Worm (Caenorhabditis elegans) whole organism, L3 larva: Measurements from ENCODE around the gene rop-1.

Source experiments
- R02D3.7 ChIP-seq: fragments of 150-350 bp; optimal IDR thresholded peaks from 2 replicates; lab custom pipeline; 2014; ENCODE audit warnings: missing biosample characterization, missing genetic modification characterization
- ZK546.5 ChIP-seq: sonication (generic microtip); optimal IDR thresholded peaks from 2 replicates; lab custom pipeline; 2017; ENCODE audit warnings: missing biosample characterization, missing genetic modification characterization
- ama-1 ChIP-seq: fragments of 150-350 bp; optimal IDR thresholded peaks from 2 replicates; lab custom pipeline; 2018
- ceh-16 ChIP-seq: sonication (generic microtip); optimal IDR thresholded peaks from 2 replicates; lab custom pipeline; 2017; ENCODE audit warnings: missing biosample characterization, missing genetic modification characterization
- ceh-28 ChIP-seq: fragments of 150-350 bp; optimal IDR thresholded peaks from 2 replicates; lab custom pipeline; 2014; ENCODE audit warnings: missing biosample characterization, missing genetic modification reagents, missing genetic modification characterization
- ceh-9 ChIP-seq: sonication (generic microtip); optimal IDR thresholded peaks from 2 replicates; lab custom pipeline; 2018; ENCODE audit warnings: missing biosample characterization, missing genetic modification characterization
- daf-12 ChIP-seq: fragments of 150-350 bp; optimal IDR thresholded peaks from 2 replicates; lab custom pipeline; 2014; ENCODE audit warnings: missing biosample characterization, missing genetic modification reagents, missing genetic modification characterization
- egl-27 ChIP-seq: sonication (generic microtip); optimal IDR thresholded peaks from 4 replicates; lab custom pipeline; 2017; ENCODE audit warnings: missing biosample characterization, missing genetic modification reagents, missing genetic modification characterization
- elt-1 ChIP-seq: fragments of 150-350 bp; optimal IDR thresholded peaks from 2 replicates; lab custom pipeline; 2014; ENCODE audit warnings: missing biosample characterization, missing genetic modification characterization
- elt-2 ChIP-seq: sonication (generic microtip); optimal IDR thresholded peaks from 2 replicates; lab custom pipeline; 2016; ENCODE audit warnings: missing genetic modification reagents, mild to moderate bottlenecking, missing genetic modification characterization, missing compliant biosample characterization
- elt-3 ChIP-seq, 3 experiments: fragments of 150-350 bp in 1 of 3; sonication (generic microtip) in 2 of 3; optimal IDR thresholded peaks; 2 replicates in 2 of 3; 4 replicates in 1 of 3; lab custom pipeline; 2014 to 2017; ENCODE audit warnings: missing biosample characterization in 3 of 3, missing genetic modification characterization in 3 of 3
- eor-1 ChIP-seq, 2 experiments: fragments of 150-350 bp; optimal IDR thresholded peaks; 2 replicates each; lab custom pipeline; 2014 to 2018; ENCODE audit warnings: missing biosample characterization in 2 of 2, missing genetic modification characterization in 2 of 2
- fkh-10 ChIP-seq: sonication (generic microtip); optimal IDR thresholded peaks from 2 replicates; lab custom pipeline; 2017; ENCODE audit warnings: missing biosample characterization, missing genetic modification reagents, missing genetic modification characterization
- fkh-2 ChIP-seq: fragments of 150-350 bp; optimal IDR thresholded peaks from 2 replicates; lab custom pipeline; 2014; ENCODE audit warnings: missing biosample characterization, missing genetic modification reagents, missing genetic modification characterization
- fos-1 ChIP-seq: fragments of 150-350 bp; optimal IDR thresholded peaks from 2 replicates; lab custom pipeline; 2014; ENCODE audit warnings: missing biosample characterization, missing genetic modification characterization
- hmg-11 ChIP-seq: sonication (generic microtip); optimal IDR thresholded peaks from 2 replicates; lab custom pipeline; 2016; ENCODE audit warnings: missing genetic modification characterization, missing compliant biosample characterization
- jun-1 ChIP-seq: fragments of 150-350 bp; optimal IDR thresholded peaks from 2 replicates; lab custom pipeline; 2014; ENCODE audit warnings: missing biosample characterization, missing genetic modification reagents, missing genetic modification characterization
- lin-15B ChIP-seq: fragments of 150-350 bp; optimal IDR thresholded peaks from 2 replicates; lab custom pipeline; 2014; ENCODE audit warnings: missing biosample characterization, missing genetic modification characterization
- lsy-12 ChIP-seq: sonication (generic microtip); optimal IDR thresholded peaks from 2 replicates; lab custom pipeline; 2016; ENCODE audit warnings: mild to moderate bottlenecking, missing genetic modification characterization, missing compliant biosample characterization
- mml-1 ChIP-seq: fragments of 150-350 bp; sonication (generic microtip); optimal IDR thresholded peaks from 3 replicates; lab custom pipeline; 2014; ENCODE audit warnings: missing biosample characterization, missing genetic modification characterization
- nfya-1 ChIP-seq: sonication (generic microtip); optimal IDR thresholded peaks from 2 replicates; lab custom pipeline; 2017; ENCODE audit warnings: missing genetic modification characterization, mild to moderate bottlenecking, missing compliant biosample characterization, antibody characterized with exemption, moderate library complexity; ENCODE audit not compliant: insufficient read depth
- nhr-11 ChIP-seq: fragments of 150-350 bp; optimal IDR thresholded peaks from 2 replicates; lab custom pipeline; 2014; ENCODE audit warnings: missing biosample characterization, missing genetic modification characterization
- nhr-12 ChIP-seq: fragments of 150-350 bp; optimal IDR thresholded peaks from 2 replicates; lab custom pipeline; 2014; ENCODE audit warnings: missing biosample characterization, missing genetic modification characterization
- nhr-23 ChIP-seq: fragments of 150-350 bp; optimal IDR thresholded peaks from 2 replicates; lab custom pipeline; 2014; ENCODE audit warnings: missing biosample characterization, missing genetic modification reagents, missing genetic modification characterization
- nhr-237 ChIP-seq: fragments of 150-350 bp; optimal IDR thresholded peaks from 2 replicates; lab custom pipeline; 2014; ENCODE audit warnings: missing biosample characterization, missing genetic modification characterization
- nhr-25 ChIP-seq: sonication (generic microtip); optimal IDR thresholded peaks from 2 replicates; lab custom pipeline; 2017; ENCODE audit warnings: missing biosample characterization, missing genetic modification characterization
- nhr-28 ChIP-seq: fragments of 150-350 bp; optimal IDR thresholded peaks from 2 replicates; lab custom pipeline; 2014; ENCODE audit warnings: missing biosample characterization, missing genetic modification characterization
- nhr-67 ChIP-seq: fragments of 150-350 bp; optimal IDR thresholded peaks from 2 replicates; lab custom pipeline; 2014; ENCODE audit warnings: missing biosample characterization, missing genetic modification characterization
- nhr-76 ChIP-seq: fragments of 150-350 bp; sonication (generic microtip); optimal IDR thresholded peaks from 5 replicates; lab custom pipeline; 2014; ENCODE audit warnings: missing biosample characterization, missing genetic modification characterization
- pqm-1 ChIP-seq: fragments of 150-350 bp; optimal IDR thresholded peaks from 2 replicates; lab custom pipeline; 2017; ENCODE audit warnings: missing biosample characterization, missing genetic modification characterization, inconsistent platforms
- sea-2 ChIP-seq: fragments of 150-350 bp; sonication (generic microtip); optimal IDR thresholded peaks from 4 replicates; lab custom pipeline; 2014; ENCODE audit warnings: missing biosample characterization, missing genetic modification reagents, missing genetic modification characterization
- skn-1 ChIP-seq: fragments of 150-350 bp; optimal IDR thresholded peaks from 2 replicates; lab custom pipeline; 2014; ENCODE audit warnings: missing biosample characterization, missing genetic modification characterization
- snpc-4 ChIP-seq: fragments of 150-350 bp; optimal IDR thresholded peaks from 2 replicates; lab custom pipeline; 2014; ENCODE audit warnings: missing biosample characterization, missing genetic modification characterization
- tbx-2 ChIP-seq: sonication (generic microtip); optimal IDR thresholded peaks from 2 replicates; lab custom pipeline; 2016; ENCODE audit warnings: mild to moderate bottlenecking, missing genetic modification characterization, missing compliant biosample characterization
- unc-39 ChIP-seq: sonication (generic microtip); optimal IDR thresholded peaks from 4 replicates; lab custom pipeline; 2017; ENCODE audit warnings: missing biosample characterization, missing genetic modification characterization
- unc-62 ChIP-seq: fragments of 150-350 bp; sonication (generic microtip); optimal IDR thresholded peaks from 4 replicates; lab custom pipeline; 2014; ENCODE audit warnings: missing biosample characterization, missing genetic modification reagents, missing genetic modification characterization
- zag-1 ChIP-seq: fragments of 150-350 bp; optimal IDR thresholded peaks from 2 replicates; lab custom pipeline; 2014; ENCODE audit warnings: missing biosample characterization, missing genetic modification characterization
- ztf-11 ChIP-seq: fragments of 150-350 bp; optimal IDR thresholded peaks from 2 replicates; lab custom pipeline; 2014; ENCODE audit warnings: missing biosample characterization, missing genetic modification characterization

rop-1 gene

ce11 chrV:10238665-10239064 is 16.2 kb downstream of the rop-1 start, which contains the start of gene fubl-1 (continued):
- TF ChIP-seq elt-3 (tag; optimal IDR thresholded peaks at IDR 0.05; lab: Kevin White, UChicago): no peak
- no peak for TF ChIP-seq R02D3.7
- no peak for TF ChIP-seq nhr-11
- peak; percentile 50 for TF ChIP-seq nfya-1 (tag; lab: Kevin White, UChicago)
- no peak for TF ChIP-seq ceh-9 (tag; lab: Kevin White, UChicago)

- TF ChIP-seq ama-1 (peak; percentile 6), elt-3 (tag; optimal IDR thresholded peaks at IDR 0.05; lab: Kevin White, UChicago) (no peak)
- TF ChIP-seq, all 47 proteins: peak for 1
These were observed 16.9 kb downstream of the rop-1 start for ce11 chrV:10237959-10238444.

ce11 chrV:10237171-10237570 is 17.7 kb downstream of the rop-1 start:
- TF ChIP-seq nfya-1 (tag; lab: Kevin White, UChicago) (no peak), tbx-2 (tag; lab: Kevin White, UChicago) (no peak), elt-2 (tag; lab: Kevin White, UChicago) (no peak), ceh-9 (tag; lab: Kevin White, UChicago) (no peak), mml-1 (tag; lab: Kevin White, UChicago) (no peak), ama-1 (no peak), egl-27 (tag; lab: Kevin White, UChicago) (no peak), ztf-11 (tag; lab: Kevin White, UChicago) (no peak), unc-39 (tag; lab: Kevin White, UChicago) (no peak), zag-1 (tag; lab: Kevin White, UChicago) (no peak), nhr-11 (no peak), jun-1 (no peak)

- TF ChIP-seq lsy-12 (no peak), nhr-237 (no peak), sea-2 (GFP tag; lab: Kevin White, UChicago) (no peak), fkh-2 (tag; lab: Kevin White, UChicago) (no peak), daf-12 (tag; lab: Kevin White, UChicago) (no peak), ZK546.5 (tag; lab: Kevin White, UChicago) (no peak), egl-27 (tag; lab: Kevin White, UChicago) (no peak), pqm-1 (tag; lab: Kevin White, UChicago) (no peak), nhr-76 (tag; lab: Kevin White, UChicago) (no peak), lin-15B (no peak), jun-1 (no peak), nhr-12 (tag; lab: Kevin White, UChicago) (no peak), mml-1 (tag; lab: Kevin White, UChicago) (no peak), fos-1 (no peak)
These were observed 21.5 kb downstream of the rop-1 start, which contains the start of gene str-182 for ce11 chrV:10233330-10233729. Gene str-182 (minus strand): TSS chrV:10233430.

ce11 chrV:10230932-10231331 is 23.9 kb downstream of the rop-1 start, which contains the start of gene fipr-6:
Gene fipr-6 (plus strand): TSS chrV:10231232.
- TF ChIP-seq nhr-25 (tag; lab: Kevin White, UChicago): no peak
- TF ChIP-seq ZK546.5 (tag; lab: Kevin White, UChicago): no peak
- no peak for TF ChIP-seq R02D3.7
- TF ChIP-seq ceh-16 (tag; lab: Kevin White, UChicago): no peak
- no peak for TF ChIP-seq jun-1
- TF ChIP-seq snpc-4: no peak
- TF ChIP-seq elt-1 (tag; lab: Kevin White, UChicago): no peak

- TF ChIP-seq nhr-67 (tag; lab: Kevin White, UChicago): no peak
- no peak for TF ChIP-seq nhr-12 (tag; lab: Kevin White, UChicago)
- TF ChIP-seq hmg-11 (tag; lab: Kevin White, UChicago): no peak
- no peak for TF ChIP-seq nfya-1 (tag; lab: Kevin White, UChicago)
- TF ChIP-seq jun-1: no peak
- no peak for TF ChIP-seq lin-15B
- TF ChIP-seq ceh-9 (tag; lab: Kevin White, UChicago): no peak
- TF ChIP-seq nhr-28: no peak
- no peak for TF ChIP-seq nhr-76 (tag; lab: Kevin White, UChicago)
- TF ChIP-seq skn-1 (tag; lab: Kevin White, UChicago): no peak
- no peak for TF ChIP-seq nhr-23
- no peak for TF ChIP-seq unc-62 (GFP tag; lab: Kevin White, UChicago)
- no peak for TF ChIP-seq ceh-28 (tag; lab: Kevin White, UChicago)
- TF ChIP-seq fkh-10 (GFP tag; lab: Kevin White, UChicago): no peak
- no peak for TF ChIP-seq ZK546.5 (tag; lab: Kevin White, UChicago)
- no peak for TF ChIP-seq elt-2 (tag; lab: Kevin White, UChicago)
- TF ChIP-seq eor-1 (tag; optimal IDR thresholded peaks at IDR 0.05; lab: Kevin White, UChicago): no peak
- no peak for TF ChIP-seq snpc-4
- no peak for TF ChIP-seq unc-39 (tag; lab: Kevin White, UChicago)
- no peak for TF ChIP-seq fos-1
- TF ChIP-seq, all 47 proteins: peak for 0
These were observed 25.5 kb downstream of the rop-1 start, which contains the start of the genes pyt-1 and fipr-7 for ce11 chrV:10229222-10229879. Gene pyt-1 (minus strand): TSS chrV:10229322. Gene fipr-7 (plus strand): TSS chrV:10229829.
